Worm (Caenorhabditis elegans) whole organism, L3 larva: ENCODE measurements around the gene gst-17.

Source experiments
- ZK546.5 ChIP-seq: sonication (generic microtip); optimal IDR thresholded peaks from 2 replicates; lab custom pipeline; 2017; ENCODE audit warnings: missing biosample characterization, missing genetic modification characterization
- tbx-2 ChIP-seq: sonication (generic microtip); optimal IDR thresholded peaks from 2 replicates; lab custom pipeline; 2016; ENCODE audit warnings: mild to moderate bottlenecking, missing genetic modification characterization, missing compliant biosample characterization

- TF ChIP-seq ZK546.5 (tag; lab: Kevin White, UChicago), result no peak
- no peak for TF ChIP-seq tbx-2 (tag; lab: Kevin White, UChicago)
Measured at ce11 chrII:13664416-13664815, 33.8 kb upstream of the gst-17 start.
